Fruit fly (Drosophila melanogaster) whole organism, embryonic: ENCODE measurements around the gene Doc2.
A peak's percentile ranks its signal among the peaks of the same experiment; 100 is the strongest.

Experiments
- Adf1 ChIP-seq: fragments of 200-800 bp; sonication (Bioruptor generic); IDR thresholded peaks from 2 replicates; pipeline ENCODE4 v1.3.6; 2022; ENCODE audit warnings: missing biosample characterization, missing genetic modification characterization
- CG10267 ChIP-seq: fragments of 200-800 bp; sonication (Bioruptor generic); optimal IDR thresholded peaks from 2 replicates; lab custom pipeline; 2018; ENCODE audit warnings: missing biosample characterization, mild to moderate bottlenecking, missing genetic modification characterization, moderate library complexity
- CG10366 ChIP-seq: fragments of 200-800 bp; sonication (Bioruptor generic); IDR thresholded peaks from 2 replicates; pipeline ENCODE4 v1.3.6; 2022; ENCODE audit warnings: missing biosample characterization, missing genetic modification characterization
- CG10565 ChIP-seq: fragments of 200-800 bp; sonication (Bioruptor generic); optimal IDR thresholded peaks from 3 replicates; lab custom pipeline; 2016; ENCODE audit warnings: missing biosample characterization, mild to moderate bottlenecking, missing genetic modification characterization
- CG10979 ChIP-seq: fragments of 200-800 bp; sonication (Bioruptor generic); optimal IDR thresholded peaks from 2 replicates; lab custom pipeline; 2018; ENCODE audit warnings: missing biosample characterization, mild to moderate bottlenecking, missing genetic modification characterization, moderate library complexity
- CG11504 ChIP-seq: fragments of 200-800 bp; sonication (Bioruptor generic); optimal IDR thresholded peaks from 3 replicates; lab custom pipeline; 2019; ENCODE audit warnings: missing biosample characterization, mild to moderate bottlenecking, missing genetic modification characterization, moderate library complexity
- CG12236 ChIP-seq: fragments of 200-800 bp; sonication (Bioruptor generic); optimal IDR thresholded peaks from 2 replicates; lab custom pipeline; 2016; ENCODE audit warnings: missing biosample characterization, missing genetic modification characterization
- CG13894 ChIP-seq: fragments of 200-800 bp; sonication (Bioruptor generic); optimal IDR thresholded peaks from 3 replicates; lab custom pipeline; 2018; ENCODE audit warnings: missing biosample characterization, mild to moderate bottlenecking, missing genetic modification characterization, moderate library complexity
- CG14441 ChIP-seq: fragments of 200-800 bp; sonication (Bioruptor generic); IDR thresholded peaks from 2 replicates; pipeline ENCODE4 v1.3.6; 2022; ENCODE audit warnings: missing biosample characterization, missing genetic modification characterization
- CG16813 ChIP-seq: fragments of 200-800 bp; sonication (Bioruptor generic); IDR thresholded peaks from 3 replicates; pipeline ENCODE4 v1.3.6; 2022; ENCODE audit warnings: missing biosample characterization, missing genetic modification characterization; ENCODE audit not compliant: partially characterized antibody
- CG17328 ChIP-seq: fragments of 200-800 bp; sonication (Bioruptor generic); IDR thresholded peaks from 2 replicates; pipeline ENCODE4 v1.3.6; 2022; ENCODE audit warnings: missing biosample characterization, missing genetic modification characterization
- CG1832 ChIP-seq: fragments of 200-800 bp; sonication (Bioruptor generic); optimal IDR thresholded peaks from 2 replicates; lab custom pipeline; 2017; ENCODE audit warnings: missing biosample characterization, mild to moderate bottlenecking, missing genetic modification characterization, inconsistent platforms
- CG18476 ChIP-seq: fragments of 200-800 bp; sonication (Bioruptor generic); optimal IDR thresholded peaks from 2 replicates; lab custom pipeline; 2016; ENCODE audit warnings: missing biosample characterization, mild to moderate bottlenecking, missing genetic modification characterization
- CG3065 ChIP-seq: fragments of 200-800 bp; sonication (Bioruptor generic); optimal IDR thresholded peaks from 2 replicates; lab custom pipeline; 2016; ENCODE audit warnings: missing biosample characterization, missing genetic modification characterization
- CG31224 ChIP-seq: fragments of 200-800 bp; sonication (Bioruptor generic); IDR thresholded peaks from 2 replicates; pipeline ENCODE4 v1.3.6; 2022; ENCODE audit warnings: missing biosample characterization, missing genetic modification characterization
- CG33213 ChIP-seq: fragments of 200-800 bp; sonication (Bioruptor generic); optimal IDR thresholded peaks from 3 replicates; lab custom pipeline; 2016; ENCODE audit warnings: missing biosample characterization, missing genetic modification characterization
- CG4707 ChIP-seq: fragments of 200-800 bp; sonication (Bioruptor generic); optimal IDR thresholded peaks from 2 replicates; lab custom pipeline; 2018; ENCODE audit warnings: missing biosample characterization, mild to moderate bottlenecking, missing genetic modification characterization, moderate library complexity
- CG6175 ChIP-seq: fragments of 200-800 bp; sonication (Bioruptor generic); IDR thresholded peaks from 3 replicates; pipeline ENCODE4 v1.3.6; 2022; ENCODE audit warnings: missing biosample characterization, missing genetic modification characterization
- CG7839 ChIP-seq: fragments of 200-800 bp; sonication (Bioruptor generic); optimal IDR thresholded peaks from 3 replicates; lab custom pipeline; 2018; ENCODE audit warnings: missing biosample characterization, mild to moderate bottlenecking, missing genetic modification characterization, moderate library complexity
- CG7987 ChIP-seq: fragments of 200-800 bp; sonication (Bioruptor generic); optimal IDR thresholded peaks from 2 replicates; lab custom pipeline; 2018; ENCODE audit warnings: missing biosample characterization, mild to moderate bottlenecking, missing genetic modification characterization, moderate library complexity
- CHES-1-like ChIP-seq: fragments of 200-800 bp; sonication (Bioruptor generic); optimal IDR thresholded peaks from 2 replicates; lab custom pipeline; 2016; ENCODE audit warnings: missing biosample characterization, missing genetic modification characterization
- Dfd ChIP-seq, 2 experiments: fragments of >200 bp; optimal IDR thresholded peaks; 2 replicates each; lab custom pipeline; 2017; ENCODE audit warnings: missing biosample characterization in 2 of 2, missing genetic modification characterization in 2 of 2
- Doc3 ChIP-seq: fragments of 200-800 bp; sonication (Bioruptor generic); IDR thresholded peaks from 3 replicates; pipeline ENCODE4 v1.3.6; 2022; ENCODE audit warnings: missing biosample characterization, missing genetic modification characterization; ENCODE audit not compliant: partially characterized antibody
- Dref ChIP-seq: fragments of 200-800 bp; sonication (Bioruptor generic); IDR thresholded peaks from 2 replicates; pipeline ENCODE4 v1.3.6; 2022; ENCODE audit warnings: missing biosample characterization, missing genetic modification characterization
- GATAe ChIP-seq: fragments of 200-800 bp; sonication (Bioruptor generic); conservative IDR thresholded peaks from 2 replicates; pipeline ENCODE4 v1.3.6; 2022; ENCODE audit warnings: missing biosample characterization, missing genetic modification characterization
- Hmr ChIP-seq: fragments of 200-800 bp; sonication (Bioruptor generic); optimal IDR thresholded peaks from 3 replicates; lab custom pipeline; 2017; ENCODE audit warnings: mild to moderate bottlenecking, missing biosample characterization, missing genetic modification reagents, missing genetic modification characterization
- Med ChIP-seq: fragments of 200-800 bp; sonication (Bioruptor generic); peaks from one replicate; lab custom pipeline; 2016; ENCODE audit warnings: missing biosample characterization, missing genetic modification characterization, mild to moderate bottlenecking, inconsistent platforms, moderate library complexity
- Oaz ChIP-seq: fragments of 200-800 bp; sonication (Bioruptor generic); IDR thresholded peaks from 2 replicates; pipeline ENCODE4 v1.3.6; 2022; ENCODE audit warnings: missing biosample characterization, missing genetic modification characterization
- Pdp1 ChIP-seq, 2 experiments: fragments of 200-800 bp; sonication (Bioruptor generic); optimal IDR thresholded peaks; 3 replicates each; lab custom pipeline; 2016; ENCODE audit warnings: missing biosample characterization in 2 of 2, missing genetic modification characterization in 2 of 2, mild to moderate bottlenecking in 1 of 2, moderate library complexity in 1 of 2
- Xbp1 ChIP-seq: fragments of 200-800 bp; sonication (Bioruptor generic); optimal IDR thresholded peaks from 3 replicates; lab custom pipeline; 2016; ENCODE audit warnings: missing biosample characterization, mild to moderate bottlenecking, missing genetic modification characterization
- Xrp1 ChIP-seq: fragments of 200-800 bp; sonication (Bioruptor generic); IDR thresholded peaks from 2 replicates; pipeline ENCODE4 v1.3.6; 2022; ENCODE audit warnings: missing biosample characterization, missing genetic modification characterization
- ac ChIP-seq: fragments of 200-800 bp; sonication (Bioruptor generic); optimal IDR thresholded peaks from 3 replicates; lab custom pipeline; 2017; ENCODE audit warnings: missing biosample characterization, mild to moderate bottlenecking, missing genetic modification characterization
- bowl ChIP-seq: fragments of 200-800 bp; sonication (Bioruptor generic); IDR thresholded peaks from 2 replicates; pipeline ENCODE4 v1.3.6; 2022; ENCODE audit warnings: missing biosample characterization, missing genetic modification characterization
- cg ChIP-seq: fragments of 200-800 bp; sonication (Bioruptor generic); optimal IDR thresholded peaks from 3 replicates; lab custom pipeline; 2019; ENCODE audit warnings: missing biosample characterization, mild to moderate bottlenecking, missing genetic modification characterization, moderate library complexity
- crc ChIP-seq: fragments of 200-800 bp; sonication (Bioruptor generic); optimal IDR thresholded peaks from 2 replicates; lab custom pipeline; 2016; ENCODE audit warnings: missing biosample characterization, missing genetic modification characterization
- dmrt99B ChIP-seq: fragments of 200-800 bp; sonication (Bioruptor generic); optimal IDR thresholded peaks from 2 replicates; lab custom pipeline; 2018; ENCODE audit warnings: missing biosample characterization, mild to moderate bottlenecking, missing genetic modification characterization, moderate library complexity
- fru ChIP-seq: fragments of >200 bp; optimal IDR thresholded peaks from 2 replicates; lab custom pipeline; 2017
- gem ChIP-seq: fragments of 200-800 bp; sonication (Bioruptor generic); optimal IDR thresholded peaks from 2 replicates; lab custom pipeline; 2019; ENCODE audit warnings: missing biosample characterization, mild to moderate bottlenecking, missing genetic modification characterization, moderate library complexity
- h ChIP-seq: fragments of >200 bp; optimal IDR thresholded peaks from 2 replicates; lab custom pipeline; 2017
- nerfin-1 ChIP-seq: fragments of 200-800 bp; sonication (Bioruptor generic); optimal IDR thresholded peaks from 3 replicates; lab custom pipeline; 2019; ENCODE audit warnings: missing biosample characterization, mild to moderate bottlenecking, missing genetic modification characterization, moderate library complexity
- pho ChIP-seq: fragments of 200-800 bp; sonication (Bioruptor generic); optimal IDR thresholded peaks from 2 replicates; lab custom pipeline; 2016; ENCODE audit warnings: missing biosample characterization, missing genetic modification characterization
- rib ChIP-seq: fragments of 200-800 bp; sonication (Bioruptor generic); IDR thresholded peaks from 2 replicates; pipeline ENCODE4 v1.3.6; 2022; ENCODE audit warnings: missing biosample characterization, missing genetic modification characterization
- schlank ChIP-seq: fragments of 200-800 bp; sonication (Bioruptor generic); optimal IDR thresholded peaks from 2 replicates; lab custom pipeline; 2018; ENCODE audit warnings: missing biosample characterization, mild to moderate bottlenecking, missing genetic modification characterization
- tap ChIP-seq: fragments of 200-800 bp; optimal IDR thresholded peaks from 3 replicates; lab custom pipeline; 2019; ENCODE audit warnings: missing biosample characterization, mild to moderate bottlenecking, missing genetic modification characterization, moderate library complexity
- yki ChIP-seq: fragments of >200 bp; optimal IDR thresholded peaks from 3 replicates; lab custom pipeline; 2018
- z ChIP-seq: fragments of 200-800 bp; sonication (Bioruptor generic); IDR thresholded peaks from 3 replicates; pipeline ENCODE4 v1.3.6; 2022; ENCODE audit warnings: missing biosample characterization, missing genetic modification characterization
- zen2 ChIP-seq: fragments of 200-800 bp; sonication (Bioruptor generic); IDR thresholded peaks from 3 replicates; pipeline ENCODE4 v1.3.6; 2022; ENCODE audit warnings: missing biosample characterization, missing genetic modification characterization; ENCODE audit not compliant: partially characterized antibody

Doc2 gene

dm6 chr3L:9061449-9061848 is 42.4 kb upstream of the Doc2 start:
- TF ChIP-seq CHES-1-like (GFP tag; lab: Kevin White, UChicago) (no peak), CG7987 (GFP tag; lab: Kevin White, UChicago) (no peak), CG7839 (no peak)

- no peak for TF ChIP-seq Dref (GFP tag; lab: Robert Waterston, UW)
- no peak for TF ChIP-seq CG16813 (GFP tag; lab: Robert Waterston, UW)
- no peak for TF ChIP-seq CG33213 (GFP tag; lab: Kevin White, UChicago)
- no peak for TF ChIP-seq crc
- TF ChIP-seq yki (lab: Kevin White, UChicago), result no peak
- TF ChIP-seq GATAe, result no peak
- peak; percentile 26 for TF ChIP-seq gem
- no peak for TF ChIP-seq CG17328 (GFP tag; lab: Robert Waterston, UW)
- TF ChIP-seq zen2 (GFP tag; lab: Robert Waterston, UW), result no peak
- TF ChIP-seq Med (GFP tag; lab: Kevin White, UChicago), result peak; percentile 20
- no peak for TF ChIP-seq tap (tag; lab: Kevin White, UChicago)
- peak in 1 of 2 experiments; percentile 17 for TF ChIP-seq Pdp1 (GFP tag; optimal IDR thresholded peaks at IDR 0.05; lab: Kevin White, UChicago)
- TF ChIP-seq CG31224 (GFP tag; lab: Robert Waterston, UW), result no peak
- TF ChIP-seq rib (GFP tag; lab: Robert Waterston, UW), result peak; percentile 35; the same call in 1 of the 2 replicates
- no peak for TF ChIP-seq CG11504 (tag; lab: Kevin White, UChicago)
- TF ChIP-seq CG6175 (GFP tag; lab: Robert Waterston, UW), result no peak
- peak; percentile 94 for TF ChIP-seq CG13894 (tag; lab: Kevin White, UChicago)
- TF ChIP-seq Hmr (GFP tag; lab: Kevin White, UChicago), result peak; percentile 4
Observed at dm6 chr3L:9059611-9060203, 40.7 kb upstream of the Doc2 start.

- TF ChIP-seq Xbp1 (GFP tag; lab: Kevin White, UChicago), result peak; percentile 90
- peak; percentile 67 for TF ChIP-seq pho (GFP tag; lab: Kevin White, UChicago)
- TF ChIP-seq dmrt99B, result peak; percentile 92
- TF ChIP-seq h (lab: Kevin White, UChicago), result no peak
- no peak for TF ChIP-seq CG12236 (GFP tag; lab: Kevin White, UChicago)
- peak; percentile 80 for TF ChIP-seq cg (GFP tag; lab: Kevin White, UChicago)
- peak; percentile 75 for TF ChIP-seq CG4707 (GFP tag; lab: Kevin White, UChicago)
- TF ChIP-seq z (GFP tag; lab: Robert Waterston, UW), result no peak
- peak; percentile 73 for TF ChIP-seq Oaz (GFP tag; lab: Robert Waterston, UW)
- TF ChIP-seq yki (lab: Kevin White, UChicago), result no peak
- no peak for TF ChIP-seq Dfd (GFP tag; optimal IDR thresholded peaks at IDR 0.05; lab: Kevin White, UChicago)
- TF ChIP-seq CG10267, result peak; percentile 87
- no peak for TF ChIP-seq CG16813 (GFP tag; lab: Robert Waterston, UW)
- peak; percentile 88 for TF ChIP-seq CG10366 (GFP tag; lab: Robert Waterston, UW)
- TF ChIP-seq CG10565 (GFP tag; lab: Kevin White, UChicago), result peak; percentile 1
- TF ChIP-seq CG18476 (GFP tag; lab: Kevin White, UChicago), result peak; percentile 83
- TF ChIP-seq CG3065 (GFP tag; lab: Kevin White, UChicago), result peak; percentile 76
- peak; percentile 93 for TF ChIP-seq Adf1
- no peak for TF ChIP-seq bowl (GFP tag; lab: Robert Waterston, UW)
- no peak for TF ChIP-seq fru (lab: Kevin White, UChicago)
- peak; percentile 90 for TF ChIP-seq Med (GFP tag; lab: Kevin White, UChicago)
- TF ChIP-seq CG14441 (GFP tag; lab: Robert Waterston, UW), result peak; percentile 79
- TF ChIP-seq schlank (tag; lab: Kevin White, UChicago), result peak; percentile 65
- peak; percentile 86 for TF ChIP-seq nerfin-1 (tag; lab: Kevin White, UChicago)
- peak; percentile 94 for TF ChIP-seq Xrp1 (GFP tag; lab: Robert Waterston, UW)
- no peak for TF ChIP-seq CG1832
- no peak for TF ChIP-seq Doc3 (GFP tag; lab: Robert Waterston, UW)
- peak; percentile 91 for TF ChIP-seq CG10979 (tag; lab: Kevin White, UChicago)
- peak; percentile 25 for TF ChIP-seq ac (GFP tag; lab: Kevin White, UChicago)
Observed at dm6 chr3L:9057429-9058088, 38.5 kb upstream of the Doc2 start.
